Worm (Caenorhabditis elegans): ENCODE measurements around the gene T10D4.6.

Gene T10D4.6

ce11 chrII:3087134-3087533 is 32.0 kb upstream of the T10D4.6 start:
- TF ChIP-seq sox-2 (GFP tag; IDR thresholded peaks at IDR 0.05) (no peak), ceh-19 (GFP tag; optimal IDR thresholded peaks at IDR 0.05) (no peak), C08G9.2 (tag; optimal IDR thresholded peaks at IDR 0.05) (no peak), C38D4.7 (GFP tag; optimal IDR thresholded peaks at IDR 0.05) (no peak), pha-4 (tag; optimal IDR thresholded peaks at IDR 0.05) (no peak), ceh-45 (GFP tag; IDR thresholded peaks at IDR 0.05) (no peak), unc-42 (tag; optimal IDR thresholded peaks at IDR 0.05) (no peak), tbx-2 (tag; optimal IDR thresholded peaks at IDR 0.05) (no peak), K02D7.2 (tag; optimal IDR thresholded peaks at IDR 0.05) (no peak), tbx-7 (tag; optimal IDR thresholded peaks at IDR 0.05) (no peak), F13H6.1 (tag; optimal IDR thresholded peaks at IDR 0.05) (no peak), ceh-31 (tag; optimal IDR thresholded peaks at IDR 0.05) (no peak), dve-1 (tag; optimal IDR thresholded peaks at IDR 0.05) (no peak), unc-86 (tag; optimal IDR thresholded peaks at IDR 0.05) (no peak), ztf-16 (tag; optimal IDR thresholded peaks at IDR 0.05) (no peak), ceh-22 (tag; optimal IDR thresholded peaks at IDR 0.05) (no peak), ceh-34 (tag; optimal IDR thresholded peaks at IDR 0.05) (no peak), hlh-8 (tag; optimal IDR thresholded peaks at IDR 0.05) (no peak)

ce11 chrII:3091268-3091667 is 27.9 kb upstream of the T10D4.6 start, which contains the start of gene srg-21:
Gene srg-21 (minus strand): TSS chrII:3091368.
- TF ChIP-seq ceh-24 (tag; optimal IDR thresholded peaks at IDR 0.05) (no peak), ceh-34 (tag; optimal IDR thresholded peaks at IDR 0.05) (no peak), ceh-9 (tag; optimal IDR thresholded peaks at IDR 0.05) (no peak), sox-2 (GFP tag; IDR thresholded peaks at IDR 0.05) (no peak), nhr-11 (tag; optimal IDR thresholded peaks at IDR 0.05) (no peak), nhr-232 (tag; optimal IDR thresholded peaks at IDR 0.05) (no peak), unc-3 (GFP tag; conservative IDR thresholded peaks at IDR 0.05) (no peak), unc-3 (tag; optimal IDR thresholded peaks at IDR 0.05) (no peak), F13H6.1 (tag; optimal IDR thresholded peaks at IDR 0.05) (no peak), fkh-6 (tag; optimal IDR thresholded peaks at IDR 0.05) (no peak), odd-2 (tag; optimal IDR thresholded peaks at IDR 0.05) (no peak), dmd-4 (tag; optimal IDR thresholded peaks at IDR 0.05; ENCODE audit: borderline replicate concordance) (no peak), rnt-1 (tag; optimal IDR thresholded peaks at IDR 0.05) (no peak), ceh-31 (tag; optimal IDR thresholded peaks at IDR 0.05) (no peak), pat-9 (tag; optimal IDR thresholded peaks at IDR 0.05) (no peak), pha-2 (tag; optimal IDR thresholded peaks at IDR 0.05) (no peak)

ce11 chrII:3093352-3093751 is 25.8 kb upstream of the T10D4.6 start, which contains the start of gene srg-22:
Gene srg-22 (minus strand): TSS chrII:3093452.
- TF ChIP-seq mec-3 (tag; optimal IDR thresholded peaks at IDR 0.05; ENCODE audit: borderline replicate concordance) (no peak), nhr-11 (tag; optimal IDR thresholded peaks at IDR 0.05) (no peak), lim-6 (tag; optimal IDR thresholded peaks at IDR 0.05) (no peak), ceh-24 (tag; optimal IDR thresholded peaks at IDR 0.05) (no peak), ceh-45 (GFP tag; IDR thresholded peaks at IDR 0.05) (no peak), unc-86 (tag; optimal IDR thresholded peaks at IDR 0.05) (no peak), che-1 (tag; optimal IDR thresholded peaks at IDR 0.05) (no peak), ttx-3 (tag; optimal IDR thresholded peaks at IDR 0.05) (no peak), ceh-2 (tag; optimal IDR thresholded peaks at IDR 0.05) (no peak), ceh-34 (tag; optimal IDR thresholded peaks at IDR 0.05) (no peak), ceh-9 (tag; optimal IDR thresholded peaks at IDR 0.05) (no peak), pha-2 (tag; optimal IDR thresholded peaks at IDR 0.05) (no peak)

- no peak for TF ChIP-seq zip-5 (tag; optimal IDR thresholded peaks at IDR 0.05)
- TF ChIP-seq tbx-2 (tag; optimal IDR thresholded peaks at IDR 0.05): no peak
- TF ChIP-seq ceh-14 (tag; optimal IDR thresholded peaks at IDR 0.05): no peak
- no peak for TF ChIP-seq syd-9 (tag; optimal IDR thresholded peaks at IDR 0.05)
- TF ChIP-seq ceh-22 (tag; optimal IDR thresholded peaks at IDR 0.05): no peak
- no peak for TF ChIP-seq ceh-9 (tag; optimal IDR thresholded peaks at IDR 0.05)
- TF ChIP-seq nhr-11 (tag; optimal IDR thresholded peaks at IDR 0.05): no peak
- no peak for TF ChIP-seq unc-3 (GFP tag; conservative IDR thresholded peaks at IDR 0.05)
- TF ChIP-seq unc-3 (tag; optimal IDR thresholded peaks at IDR 0.05): no peak
- TF ChIP-seq pag-3 (tag; optimal IDR thresholded peaks at IDR 0.05; ENCODE audit: borderline replicate concordance): no peak
- no peak for TF ChIP-seq ahr-1 (tag; optimal IDR thresholded peaks at IDR 0.05)
- TF ChIP-seq C38D4.7 (GFP tag; optimal IDR thresholded peaks at IDR 0.05): no peak
- no peak for TF ChIP-seq K02D7.2 (tag; optimal IDR thresholded peaks at IDR 0.05)
- TF ChIP-seq tbx-7 (tag; optimal IDR thresholded peaks at IDR 0.05): no peak
- no peak for TF ChIP-seq dve-1 (tag; optimal IDR thresholded peaks at IDR 0.05)
These were observed 23.1 kb upstream of the T10D4.6 start, which contains the start of gene srg-23 for ce11 chrII:3096060-3096459. Gene srg-23 (minus strand): TSS chrII:3096160.
